Worm (Caenorhabditis elegans) whole organism, late embryonic: Measurements from ENCODE around the gene T03F6.9.

Experiments
- C38D4.7 ChIP-seq: fragments of 200-800 bp; sonication (Bioruptor generic); optimal IDR thresholded peaks from 2 replicates; lab custom pipeline; 2018; ENCODE audit warnings: mild to moderate bottlenecking, missing genetic modification characterization, moderate library complexity, missing compliant biosample characterization
- K09A11.1 ChIP-seq: sonication (generic microtip); optimal IDR thresholded peaks from 2 replicates; lab custom pipeline; 2017; ENCODE audit warnings: antibody characterized with exemption, mild to moderate bottlenecking, missing genetic modification characterization, missing compliant biosample characterization; ENCODE audit not compliant: insufficient read depth
- Y22D7AL.16 ChIP-seq: sonication (generic microtip); optimal IDR thresholded peaks from 2 replicates; lab custom pipeline; 2016; ENCODE audit warnings: missing genetic modification characterization, missing compliant biosample characterization
- ceh-19 ChIP-seq: fragments of 200-800 bp; sonication (Bioruptor generic); optimal IDR thresholded peaks from 2 replicates; lab custom pipeline; 2018; ENCODE audit warnings: mild to moderate bottlenecking, missing genetic modification characterization, missing compliant biosample characterization
- ceh-30 ChIP-seq: fragments of 150-350 bp; optimal IDR thresholded peaks from 2 replicates; lab custom pipeline; 2014; ENCODE audit warnings: missing biosample characterization, missing genetic modification characterization
- ceh-31 ChIP-seq: sonication (generic microtip); optimal IDR thresholded peaks from 2 replicates; lab custom pipeline; 2016; ENCODE audit warnings: missing genetic modification characterization, missing compliant biosample characterization
- ceh-34 ChIP-seq: sonication (generic microtip); optimal IDR thresholded peaks from 2 replicates; lab custom pipeline; 2016; ENCODE audit warnings: mild to moderate bottlenecking, missing genetic modification characterization, missing compliant biosample characterization
- dve-1 ChIP-seq: sonication (generic microtip); optimal IDR thresholded peaks from 2 replicates; lab custom pipeline; 2017; ENCODE audit warnings: antibody characterized with exemption, mild to moderate bottlenecking, missing genetic modification characterization, missing compliant biosample characterization
- elt-2 ChIP-seq: sonication (generic microtip); optimal IDR thresholded peaks from 2 replicates; lab custom pipeline; 2016; ENCODE audit warnings: missing genetic modification reagents, missing genetic modification characterization, missing compliant biosample characterization
- ets-4 ChIP-seq: sonication (generic microtip); optimal IDR thresholded peaks from 2 replicates; lab custom pipeline; 2016; ENCODE audit warnings: missing genetic modification characterization, missing compliant biosample characterization
- fkh-10 ChIP-seq: fragments of 150-350 bp; optimal IDR thresholded peaks from 2 replicates; lab custom pipeline; 2014; ENCODE audit warnings: missing biosample characterization, missing genetic modification reagents, missing genetic modification characterization
- gmeb-2 ChIP-seq: sonication (generic microtip); optimal IDR thresholded peaks from 2 replicates; lab custom pipeline; 2016; ENCODE audit warnings: missing genetic modification characterization, inconsistent platforms, missing compliant biosample characterization
- hlh-13 ChIP-seq: fragments of 200-800 bp; sonication (Bioruptor generic); optimal IDR thresholded peaks from 2 replicates; lab custom pipeline; 2018; ENCODE audit warnings: mild to moderate bottlenecking, missing genetic modification characterization, missing compliant biosample characterization
- hlh-8 ChIP-seq: sonication (generic microtip); optimal IDR thresholded peaks from 2 replicates; lab custom pipeline; 2016; ENCODE audit warnings: missing genotype, missing genetic modification characterization, missing compliant biosample characterization
- lin-11 ChIP-seq: fragments of 200-800 bp; sonication (Bioruptor generic); optimal IDR thresholded peaks from 2 replicates; lab custom pipeline; 2018; ENCODE audit warnings: mild to moderate bottlenecking, missing genetic modification characterization, missing compliant biosample characterization
- nfya-1 ChIP-seq: sonication (generic microtip); optimal IDR thresholded peaks from 2 replicates; lab custom pipeline; 2017; ENCODE audit warnings: missing genetic modification characterization, mild to moderate bottlenecking, missing compliant biosample characterization, antibody characterized with exemption, moderate library complexity
- nhr-11 ChIP-seq: fragments of 150-350 bp; optimal IDR thresholded peaks from 2 replicates; lab custom pipeline; 2014; ENCODE audit warnings: missing biosample characterization, missing genetic modification characterization
- npax-4 ChIP-seq: sonication (generic microtip); optimal IDR thresholded peaks from 2 replicates; lab custom pipeline; 2016; ENCODE audit warnings: missing genetic modification characterization, missing compliant biosample characterization
- pag-3 ChIP-seq: sonication (generic microtip); optimal IDR thresholded peaks from 2 replicates; lab custom pipeline; 2016; ENCODE audit warnings: missing compliant biosample characterization, missing genetic modification characterization, borderline replicate concordance
- pat-9 ChIP-seq: fragments of 200-800 bp; sonication (Bioruptor generic); optimal IDR thresholded peaks from 2 replicates; lab custom pipeline; 2018; ENCODE audit warnings: mild to moderate bottlenecking, missing genetic modification characterization, moderate library complexity, missing compliant biosample characterization
- pha-2 ChIP-seq: sonication (generic microtip); optimal IDR thresholded peaks from 2 replicates; lab custom pipeline; 2017; ENCODE audit warnings: mild to moderate bottlenecking, missing genetic modification characterization, missing compliant biosample characterization
- pqm-1 ChIP-seq: sonication (generic microtip); optimal IDR thresholded peaks from 2 replicates; lab custom pipeline; 2016; ENCODE audit warnings: missing genetic modification characterization, missing compliant biosample characterization
- ref-2 ChIP-seq: sonication (generic microtip); optimal IDR thresholded peaks from 2 replicates; lab custom pipeline; 2016; ENCODE audit warnings: missing genetic modification characterization, missing compliant biosample characterization
- sox-2 ChIP-seq: fragments of 200-800 bp; sonication (Bioruptor generic); IDR thresholded peaks from 2 replicates; pipeline ENCODE4 v1.3.6; 2022; ENCODE audit warnings: missing genetic modification reagents, missing genetic modification characterization, missing compliant biosample characterization
- tbx-7 ChIP-seq: sonication (generic microtip); optimal IDR thresholded peaks from 2 replicates; lab custom pipeline; 2016; ENCODE audit warnings: missing genotype, missing genetic modification characterization, missing compliant biosample characterization
- unc-3 ChIP-seq, 2 experiments: fragments of 200-800 bp in 1 of 2; sonication (Bioruptor generic) in 1 of 2; sonication (generic microtip) in 1 of 2; conservative IDR thresholded peaks in 1 of 2; optimal IDR thresholded peaks in 1 of 2; 2 replicates each; pipeline versions ENCODE4 v1.3.6 to Lab custom; 2016 to 2022; ENCODE audit warnings: missing compliant biosample characterization in 2 of 2, missing genetic modification characterization in 2 of 2, missing genetic modification reagents in 1 of 2
- unc-42 ChIP-seq: sonication (generic microtip); optimal IDR thresholded peaks from 2 replicates; lab custom pipeline; 2016; ENCODE audit warnings: missing genotype, missing genetic modification characterization, missing compliant biosample characterization
- unc-86 ChIP-seq: sonication (generic microtip); optimal IDR thresholded peaks from 2 replicates; lab custom pipeline; 2016; ENCODE audit warnings: missing genetic modification characterization, missing compliant biosample characterization

The T03F6.9 gene

DNA sequence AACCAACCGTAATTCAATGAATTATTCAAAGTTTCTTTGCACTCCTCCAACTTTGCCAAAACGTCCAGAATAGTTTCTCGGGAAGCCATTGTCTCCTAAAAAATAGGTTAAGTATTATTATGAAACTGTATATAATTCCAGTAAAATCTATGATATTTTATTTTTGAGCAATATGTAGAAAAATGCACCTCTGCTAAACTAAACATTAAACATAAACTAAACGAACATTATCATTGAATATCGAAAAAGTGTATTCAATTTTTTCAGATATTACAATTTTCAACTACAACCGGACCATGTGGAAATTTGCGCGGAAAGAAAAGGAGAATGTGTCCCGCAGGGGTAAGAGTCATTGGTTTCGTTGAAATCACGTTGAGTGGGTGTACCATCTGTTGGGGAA is 31.2 kb downstream of the T03F6.9 start, which contains the start of gene F53A2.3:
Gene F53A2.3, minus strand, starts transcription at position 101 of the 400 bp plus-strand sequence.
- TF ChIP-seq pat-9 (tag; lab: Kevin White, UChicago): no peak
- no peak for TF ChIP-seq ceh-34 (tag; lab: Kevin White, UChicago)
- no peak for TF ChIP-seq hlh-13 (GFP tag; lab: Kevin White, UChicago)
- no peak for TF ChIP-seq pha-2 (tag; lab: Kevin White, UChicago)
- TF ChIP-seq fkh-10: no peak
- TF ChIP-seq tbx-7: no peak
- no peak for TF ChIP-seq ceh-31
- TF ChIP-seq hlh-8 (tag; lab: Kevin White, UChicago): no peak
- TF ChIP-seq npax-4 (tag; lab: Kevin White, UChicago): no peak
- TF ChIP-seq elt-2 (tag; lab: Kevin White, UChicago): no peak
- no peak for TF ChIP-seq unc-3 (GFP tag; conservative IDR thresholded peaks at IDR 0.05; lab: Robert Waterston, UW)
- TF ChIP-seq unc-3 (tag; optimal IDR thresholded peaks at IDR 0.05; lab: Kevin White, UChicago): no peak
- no peak for TF ChIP-seq pqm-1 (tag; lab: Kevin White, UChicago)
- no peak for TF ChIP-seq ceh-19 (GFP tag; lab: Kevin White, UChicago)
- TF ChIP-seq ceh-30 (tag; lab: Kevin White, UChicago): no peak
- TF ChIP-seq unc-42: no peak
- TF ChIP-seq dve-1 (tag; lab: Kevin White, UChicago): no peak

DNA sequence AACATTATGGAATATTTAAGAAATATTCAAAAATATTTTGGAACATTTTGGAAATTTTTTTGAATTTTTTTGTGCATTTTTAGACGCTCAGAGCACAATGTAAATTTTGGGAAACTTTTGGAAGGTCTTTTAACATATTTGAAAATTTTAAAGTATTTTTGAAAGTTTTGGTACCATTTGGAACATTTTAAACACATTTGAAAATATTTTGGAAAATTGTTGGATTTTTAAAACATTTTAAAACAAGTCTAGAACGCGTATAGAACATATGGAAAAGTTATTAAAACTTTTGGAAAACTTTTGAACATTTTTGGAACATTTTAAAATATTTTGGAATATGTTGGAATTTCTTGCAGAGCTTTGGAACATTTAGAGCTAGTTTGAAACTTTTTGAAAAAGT is 37.1 kb downstream of the T03F6.9 start, which contains the start of gene sdz-20:
Gene sdz-20, plus strand, starts transcription at position 301 of the 400 bp plus-strand sequence.
- no peak for TF ChIP-seq hlh-8 (tag; lab: Kevin White, UChicago)
- TF ChIP-seq fkh-10: no peak
- TF ChIP-seq pag-3 (tag; lab: Kevin White, UChicago): no peak
- no peak for TF ChIP-seq ceh-34 (tag; lab: Kevin White, UChicago)

DNA sequence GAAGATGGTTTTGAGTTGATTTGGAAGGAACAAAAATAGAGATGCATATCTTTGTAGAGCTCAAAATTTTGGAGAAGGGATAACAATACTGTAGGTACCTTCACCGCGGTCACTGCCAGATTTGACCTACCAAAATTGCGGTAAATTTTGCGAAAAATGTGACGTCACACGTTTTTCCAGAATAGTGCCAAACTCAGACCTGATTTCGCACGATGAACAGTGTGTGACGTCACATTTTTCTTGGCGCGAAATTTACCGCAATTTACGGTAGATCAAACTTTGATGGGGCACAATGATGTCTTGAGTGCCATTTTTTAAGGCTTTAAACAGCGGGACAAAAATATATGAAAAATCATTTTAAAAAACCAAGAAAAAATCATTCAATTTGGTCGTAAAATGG is 42.0 kb downstream of the T03F6.9 start:
- TF ChIP-seq nhr-11: no peak
- TF ChIP-seq K09A11.1 (tag; lab: Kevin White, UChicago): no peak
- no peak for TF ChIP-seq lin-11
- TF ChIP-seq Y22D7AL.16 (tag; lab: Kevin White, UChicago): no peak
- no peak for TF ChIP-seq C38D4.7
- no peak for TF ChIP-seq ref-2
- TF ChIP-seq ets-4 (tag; lab: Kevin White, UChicago): no peak

DNA sequence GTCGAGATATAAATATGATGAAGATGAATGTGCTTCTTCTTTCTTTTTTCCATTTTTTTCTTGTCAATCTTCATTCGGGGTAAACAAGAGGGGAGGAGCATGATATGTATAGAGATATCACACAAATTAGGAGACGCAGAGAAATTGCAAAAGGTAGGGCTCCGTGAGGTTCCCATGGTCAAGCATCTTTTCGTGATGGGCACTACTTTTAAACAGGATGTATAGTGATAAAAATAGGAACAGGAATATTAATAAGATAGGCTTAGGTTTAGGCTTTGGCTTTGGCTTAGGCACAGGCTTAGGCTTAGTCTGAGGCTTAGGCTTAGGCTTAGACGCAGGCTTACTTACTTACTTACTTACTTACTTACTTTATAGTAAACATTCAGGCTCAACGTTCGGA is 46.1 kb downstream of the T03F6.9 start, which contains the start of gene F53A2.1:
Gene F53A2.1, minus strand, starts transcription at position 101 of the 400 bp plus-strand sequence.
- TF ChIP-seq gmeb-2 (tag; lab: Kevin White, UChicago) (no peak), pqm-1 (tag; lab: Kevin White, UChicago) (no peak)

DNA sequence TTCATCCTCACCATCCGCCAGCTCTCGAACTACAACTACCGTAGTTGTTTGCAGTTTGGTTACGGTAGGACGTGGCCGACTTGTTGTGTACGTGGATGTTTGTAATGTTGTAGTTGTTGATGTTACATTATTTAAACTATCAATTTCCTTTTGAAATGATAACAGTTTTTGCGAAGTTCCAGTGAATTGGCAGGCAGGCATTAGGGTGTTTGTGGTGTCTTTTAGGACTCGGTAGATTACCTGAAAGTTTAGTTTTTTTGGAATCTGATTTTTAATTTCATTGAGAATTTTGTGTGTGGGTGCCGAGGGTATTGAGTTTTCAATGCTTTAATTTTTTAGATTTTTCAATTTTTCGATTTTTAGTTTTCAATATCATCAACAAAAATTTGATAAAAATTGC is 48.3 kb downstream of the T03F6.9 start, which contains the start of gene F53A2.11:
Gene F53A2.11, minus strand, starts transcription at position 101 of the 400 bp plus-strand sequence.
- TF ChIP-seq ceh-34 (tag; lab: Kevin White, UChicago): no peak
- no peak for TF ChIP-seq dve-1 (tag; lab: Kevin White, UChicago)
- TF ChIP-seq nfya-1: no peak
- no peak for TF ChIP-seq unc-86 (tag; lab: Kevin White, UChicago)
- TF ChIP-seq sox-2 (GFP tag; lab: Robert Waterston, UW): no peak
- no peak for TF ChIP-seq ceh-19 (GFP tag; lab: Kevin White, UChicago)
